ENCODE assay signal across 4 fruit fly cellular contexts in genomic region chrX:13254442-13254841, dm6.
TF ChIP-seq lines count a peak whose summit lies in the region.

No protein-coding gene starts in this region.

TF ChIP-seq in whole organism, adult, 20 proteins besides CTCF, POLR2A, EP300 and RAD21 (continued from another document):
- TF ChIP-seq Mnt (GFP tag; optimal IDR thresholded peaks at IDR 0.05; lab: Kevin White, UChicago) (peak; percentile 72), CG5204 (GFP tag; optimal IDR thresholded peaks at IDR 0.05; lab: Kevin White, UChicago) (no peak)
TF ChIP-seq in whole organism, adult: peak in this region for 11.

TF ChIP-seq in whole organism, embryonic, 481 proteins besides CTCF, POLR2A, EP300 and RAD21 (continued from another document and continues in another):
- TF ChIP-seq CG34376 (GFP tag; optimal IDR thresholded peaks at IDR 0.05; lab: Kevin White, UChicago): peak; percentile 43
- TF ChIP-seq CG8089 (GFP tag; optimal IDR thresholded peaks at IDR 0.05; lab: Kevin White, UChicago): no peak
- TF ChIP-seq Lim3 (GFP tag; IDR thresholded peaks at IDR 0.05; lab: Robert Waterston, UW): no peak
- no peak for TF ChIP-seq CG3847 (GFP tag; IDR thresholded peaks at IDR 0.05; lab: Robert Waterston, UW)
- 0 out of 3 replicates have a peak, but pooled peaks have one; percentile 30 for TF ChIP-seq CG11695 (GFP tag; IDR thresholded peaks at IDR 0.05; lab: Robert Waterston, UW)
- TF ChIP-seq Med (GFP tag; lab: Kevin White, UChicago): peak; percentile 57
- TF ChIP-seq CG13287 (GFP tag; IDR thresholded peaks at IDR 0.05; lab: Robert Waterston, UW; ENCODE audit: partially characterized antibody): no peak
- TF ChIP-seq sens (GFP tag; lab: Kevin White, UChicago): peak; percentile 6
- TF ChIP-seq otp (GFP tag; IDR thresholded peaks at IDR 0.05; lab: Robert Waterston, UW): no peak
- TF ChIP-seq Dip3 (GFP tag; optimal IDR thresholded peaks at IDR 0.05; lab: Kevin White, UChicago): no peak
- no peak for TF ChIP-seq unpg (GFP tag; optimal IDR thresholded peaks at IDR 0.05; lab: Kevin White, UChicago)
- TF ChIP-seq CG18764 (GFP tag; optimal IDR thresholded peaks at IDR 0.05; lab: Kevin White, UChicago): no peak
- TF ChIP-seq CG6683 (GFP tag; optimal IDR thresholded peaks at IDR 0.05; lab: Kevin White, UChicago): no peak
- TF ChIP-seq Ravus (GFP tag; IDR thresholded peaks at IDR 0.05; lab: Robert Waterston, UW): no peak
- no peak for TF ChIP-seq nmo (GFP tag; optimal IDR thresholded peaks at IDR 0.05; lab: Kevin White, UChicago)
- no peak for TF ChIP-seq CG12942 (GFP tag; optimal IDR thresholded peaks at IDR 0.05; lab: Kevin White, UChicago)
- no peak for TF ChIP-seq seq (GFP tag; IDR thresholded peaks at IDR 0.05; lab: Robert Waterston, UW)
- TF ChIP-seq CG9437 (GFP tag; optimal IDR thresholded peaks at IDR 0.05; lab: Kevin White, UChicago): no peak
- TF ChIP-seq CG6254 (GFP tag; optimal IDR thresholded peaks at IDR 0.05; lab: Kevin White, UChicago): no peak
- no peak for TF ChIP-seq CG14965 (GFP tag; optimal IDR thresholded peaks at IDR 0.05; lab: Kevin White, UChicago; ENCODE audit: borderline replicate concordance)
- TF ChIP-seq CG17361 (GFP tag; IDR thresholded peaks at IDR 0.05; lab: Robert Waterston, UW): no peak
- no peak for TF ChIP-seq salm (tag; optimal IDR thresholded peaks at IDR 0.05; lab: Kevin White, UChicago)
- no peak for TF ChIP-seq CG4282 (GFP tag; optimal IDR thresholded peaks at IDR 0.05; lab: Kevin White, UChicago)
- no peak for TF ChIP-seq chinmo (GFP tag; IDR thresholded peaks at IDR 0.05; lab: Robert Waterston, UW; ENCODE audit: partially characterized antibody)
- no peak for TF ChIP-seq vvl (GFP tag; IDR thresholded peaks at IDR 0.05; lab: Robert Waterston, UW)
- TF ChIP-seq CG15601 (tag; optimal IDR thresholded peaks at IDR 0.05; lab: Kevin White, UChicago): no peak
- no peak for TF ChIP-seq CG13624 (GFP tag; optimal IDR thresholded peaks at IDR 0.05; lab: Kevin White, UChicago)
- no peak for TF ChIP-seq CG10274 (GFP tag; optimal IDR thresholded peaks at IDR 0.05; lab: Kevin White, UChicago)
- TF ChIP-seq mld (GFP tag; IDR thresholded peaks at IDR 0.05; lab: Robert Waterston, UW; ENCODE audit: partially characterized antibody): no peak
- no peak for TF ChIP-seq grau (tag; optimal IDR thresholded peaks at IDR 0.05; lab: Kevin White, UChicago)
- TF ChIP-seq CG10543 (GFP tag; optimal IDR thresholded peaks at IDR 0.05; lab: Kevin White, UChicago): no peak
- no peak for TF ChIP-seq GATAe (GFP tag; conservative IDR thresholded peaks at IDR 0.05; lab: Robert Waterston, UW)
- no peak for TF ChIP-seq twi (tag; optimal IDR thresholded peaks at IDR 0.05; lab: Kevin White, UChicago)
- TF ChIP-seq trem (tag; optimal IDR thresholded peaks at IDR 0.05; lab: Kevin White, UChicago): no peak
- TF ChIP-seq Chrac-16 (GFP tag; optimal IDR thresholded peaks at IDR 0.05; lab: Kevin White, UChicago): no peak
- TF ChIP-seq CG14667 (GFP tag; IDR thresholded peaks at IDR 0.05; lab: Robert Waterston, UW): no peak
- TF ChIP-seq dm (GFP tag; optimal IDR thresholded peaks at IDR 0.05; lab: Kevin White, UChicago): no peak
- no peak for TF ChIP-seq gem (tag; optimal IDR thresholded peaks at IDR 0.05; lab: Kevin White, UChicago)
- TF ChIP-seq crc (GFP tag; optimal IDR thresholded peaks at IDR 0.05; lab: Kevin White, UChicago): no peak
- TF ChIP-seq chm (GFP tag; IDR thresholded peaks at IDR 0.05; lab: Robert Waterston, UW): no peak
- TF ChIP-seq pum (GFP tag; optimal IDR thresholded peaks at IDR 0.05; lab: Kevin White, UChicago): no peak
- TF ChIP-seq Rx (GFP tag; IDR thresholded peaks at IDR 0.05; lab: Robert Waterston, UW): no peak
- TF ChIP-seq Dek (tag; optimal IDR thresholded peaks at IDR 0.05; lab: Kevin White, UChicago): no peak
- TF ChIP-seq ham (GFP tag; IDR thresholded peaks at IDR 0.05; lab: Robert Waterston, UW): no peak
- TF ChIP-seq CG18476 (GFP tag; optimal IDR thresholded peaks at IDR 0.05; lab: Kevin White, UChicago): no peak
- peak; percentile 3 for TF ChIP-seq CG10462 (GFP tag; optimal IDR thresholded peaks at IDR 0.05; lab: Kevin White, UChicago)

TF ChIP-seq in whole organism, prepupa, 60 proteins besides CTCF, POLR2A, EP300 and RAD21 (continued from another document):
- TF ChIP-seq Smox (GFP tag; optimal IDR thresholded peaks at IDR 0.05; lab: Kevin White, UChicago) (peak; percentile 7), CG16779 (tag; optimal IDR thresholded peaks at IDR 0.05; lab: Kevin White, UChicago) (peak; percentile 38), OdsH (GFP tag; optimal IDR thresholded peaks at IDR 0.05; lab: Kevin White, UChicago) (no peak), topi (GFP tag; optimal IDR thresholded peaks at IDR 0.05; lab: Kevin White, UChicago) (peak; percentile 2), fkh (GFP tag; optimal IDR thresholded peaks at IDR 0.05; lab: Kevin White, UChicago) (peak; percentile 50), Met (GFP tag; optimal IDR thresholded peaks at IDR 0.05; lab: Kevin White, UChicago) (peak; percentile 26)
TF ChIP-seq in whole organism, prepupa: peak in this region for 19.

TF ChIP-seq in whole organism, wandering third instar larva, 38 proteins besides CTCF, POLR2A, EP300 and RAD21 (continued from another document):
- TF ChIP-seq foxo (GFP tag; optimal IDR thresholded peaks at IDR 0.05; lab: Kevin White, UChicago): peak in 1 of 2 experiments; percentile 33
- TF ChIP-seq Hr83 (GFP tag; optimal IDR thresholded peaks at IDR 0.05; lab: Kevin White, UChicago; ENCODE audit: poor library complexity, severe bottlenecking): peak; percentile 61
- TF ChIP-seq HLH106 (tag; optimal IDR thresholded peaks at IDR 0.05; lab: Kevin White, UChicago): no peak
- TF ChIP-seq Dif (GFP tag; optimal IDR thresholded peaks at IDR 0.05; lab: Kevin White, UChicago; ENCODE audit: partially characterized antibody): no peak
- TF ChIP-seq jim (GFP tag; optimal IDR thresholded peaks at IDR 0.05; lab: Kevin White, UChicago): no peak
